Fruit fly (Drosophila melanogaster) whole organism, embryonic: Measurements from ENCODE around the gene Rab23.
A peak's percentile ranks its signal among the peaks of the same experiment; 100 is the strongest.

Experiments used
- Atf-2 ChIP-seq: fragments of 200-800 bp; sonication (Bioruptor generic); optimal IDR thresholded peaks from 2 replicates; lab custom pipeline; 2016; ENCODE audit warnings: missing biosample characterization, missing genetic modification characterization
- BtbVII ChIP-seq: fragments of 200-800 bp; sonication (Bioruptor generic); optimal IDR thresholded peaks from 3 replicates; lab custom pipeline; 2017; ENCODE audit warnings: missing biosample characterization, mild to moderate bottlenecking, missing genetic modification characterization
- CG12155 ChIP-seq: fragments of 200-800 bp; sonication (Bioruptor generic); optimal IDR thresholded peaks from 3 replicates; lab custom pipeline; 2016; ENCODE audit warnings: missing biosample characterization, missing genetic modification characterization
- CG12391 ChIP-seq: fragments of 200-800 bp; sonication (Bioruptor generic); optimal IDR thresholded peaks from 3 replicates; lab custom pipeline; 2018; ENCODE audit warnings: missing biosample characterization, mild to moderate bottlenecking, missing genetic modification characterization, moderate library complexity
- CG12744 ChIP-seq: fragments of 200-800 bp; sonication (Bioruptor generic); optimal IDR thresholded peaks from 2 replicates; lab custom pipeline; 2016; ENCODE audit warnings: missing biosample characterization, missing genetic modification characterization
- CG12769 ChIP-seq: fragments of 200-800 bp; sonication (Bioruptor generic); optimal IDR thresholded peaks from 2 replicates; lab custom pipeline; 2019; ENCODE audit warnings: missing biosample characterization, mild to moderate bottlenecking, missing genetic modification characterization, moderate library complexity
- CG13287 ChIP-seq: fragments of 200-800 bp; sonication (Bioruptor generic); IDR thresholded peaks from 2 replicates; pipeline ENCODE4 v1.3.6; 2022; ENCODE audit warnings: missing biosample characterization, missing genetic modification characterization; ENCODE audit not compliant: partially characterized antibody
- CG14441 ChIP-seq: fragments of 200-800 bp; sonication (Bioruptor generic); IDR thresholded peaks from 2 replicates; pipeline ENCODE4 v1.3.6; 2022; ENCODE audit warnings: missing biosample characterization, missing genetic modification characterization
- CG15514 ChIP-seq: fragments of 200-800 bp; sonication (Bioruptor generic); optimal IDR thresholded peaks from 3 replicates; lab custom pipeline; 2017; ENCODE audit warnings: missing biosample characterization, missing genetic modification characterization, mild to moderate bottlenecking, moderate library complexity, missing genetic modification reagents
- CG15696 ChIP-seq: fragments of 200-800 bp; sonication (Bioruptor generic); optimal IDR thresholded peaks from 2 replicates; lab custom pipeline; 2019; ENCODE audit warnings: missing biosample characterization, mild to moderate bottlenecking, missing genetic modification characterization, moderate library complexity
- CG16813 ChIP-seq: fragments of 200-800 bp; sonication (Bioruptor generic); IDR thresholded peaks from 3 replicates; pipeline ENCODE4 v1.3.6; 2022; ENCODE audit warnings: missing biosample characterization, missing genetic modification characterization; ENCODE audit not compliant: partially characterized antibody
- CG17186 ChIP-seq: fragments of 200-800 bp; sonication (Bioruptor generic); optimal IDR thresholded peaks from 3 replicates; lab custom pipeline; 2017; ENCODE audit warnings: missing biosample characterization, missing genetic modification reagents, missing genetic modification characterization
- CG2199 ChIP-seq: fragments of 200-800 bp; sonication (Bioruptor generic); IDR thresholded peaks from 3 replicates; pipeline ENCODE4 v1.3.6; 2022; ENCODE audit warnings: missing biosample characterization, missing genetic modification characterization
- CG3163 ChIP-seq: fragments of 200-800 bp; sonication (Bioruptor generic); optimal IDR thresholded peaks from 3 replicates; lab custom pipeline; 2016; ENCODE audit warnings: missing biosample characterization, missing genetic modification characterization
- CG32532 ChIP-seq: fragments of 200-800 bp; sonication (Bioruptor generic); IDR thresholded peaks from 2 replicates; pipeline ENCODE4 v1.3.6; 2022; ENCODE audit warnings: missing biosample characterization, missing genetic modification characterization
- CG34224 ChIP-seq: fragments of 200-800 bp; sonication (Bioruptor generic); IDR thresholded peaks from 3 replicates; pipeline ENCODE4 v1.3.6; 2022; ENCODE audit warnings: missing biosample characterization, missing genetic modification characterization; ENCODE audit not compliant: partially characterized antibody
- CG34376 ChIP-seq: fragments of 200-800 bp; sonication (Bioruptor generic); optimal IDR thresholded peaks from 2 replicates; lab custom pipeline; 2018; ENCODE audit warnings: missing biosample characterization, mild to moderate bottlenecking, missing genetic modification characterization
- CG4707 ChIP-seq: fragments of 200-800 bp; sonication (Bioruptor generic); optimal IDR thresholded peaks from 2 replicates; lab custom pipeline; 2018; ENCODE audit warnings: missing biosample characterization, mild to moderate bottlenecking, missing genetic modification characterization, moderate library complexity
- CG6683 ChIP-seq: fragments of 200-800 bp; sonication (Bioruptor generic); optimal IDR thresholded peaks from 2 replicates; lab custom pipeline; 2017; ENCODE audit warnings: missing biosample characterization, mild to moderate bottlenecking, missing genetic modification characterization, missing genetic modification reagents
- CG7987 ChIP-seq: fragments of 200-800 bp; sonication (Bioruptor generic); optimal IDR thresholded peaks from 2 replicates; lab custom pipeline; 2018; ENCODE audit warnings: missing biosample characterization, mild to moderate bottlenecking, missing genetic modification characterization, moderate library complexity
- Dip2 ChIP-seq: fragments of 200-800 bp; sonication (Bioruptor generic); IDR thresholded peaks from 2 replicates; pipeline ENCODE4 v1.3.6; 2022; ENCODE audit warnings: missing biosample characterization, missing genetic modification characterization
- Doc2 ChIP-seq: fragments of 200-800 bp; sonication (Bioruptor generic); IDR thresholded peaks from 2 replicates; pipeline ENCODE4 v1.3.6; 2022; ENCODE audit warnings: missing biosample characterization, missing genetic modification characterization
- Dp ChIP-seq: fragments of 200-800 bp; sonication (Bioruptor generic); optimal IDR thresholded peaks from 2 replicates; lab custom pipeline; 2018; ENCODE audit warnings: missing biosample characterization, mild to moderate bottlenecking, missing genetic modification characterization, moderate library complexity
- E2f1 ChIP-seq: fragments of 200-800 bp; sonication (Bioruptor generic); IDR thresholded peaks from 2 replicates; pipeline ENCODE4 v1.3.6; 2022; ENCODE audit warnings: missing biosample characterization, missing genetic modification characterization
- H15 ChIP-seq: fragments of 200-800 bp; sonication (Bioruptor generic); IDR thresholded peaks from 3 replicates; pipeline ENCODE4 v1.3.6; 2022; ENCODE audit warnings: missing biosample characterization, missing genetic modification characterization
- HmgD ChIP-seq: fragments of 200-800 bp; sonication (Bioruptor generic); optimal IDR thresholded peaks from 3 replicates; lab custom pipeline; 2016; ENCODE audit warnings: missing biosample characterization, missing genetic modification characterization
- Hmr ChIP-seq: fragments of 200-800 bp; sonication (Bioruptor generic); optimal IDR thresholded peaks from 3 replicates; lab custom pipeline; 2017; ENCODE audit warnings: mild to moderate bottlenecking, missing biosample characterization, missing genetic modification reagents, missing genetic modification characterization
- Jarid2 ChIP-seq: fragments of 200-800 bp; sonication (Bioruptor generic); optimal IDR thresholded peaks from 3 replicates; lab custom pipeline; 2017; ENCODE audit warnings: mild to moderate bottlenecking, missing biosample characterization, missing genetic modification reagents, missing genetic modification characterization
- Lim3 ChIP-seq: fragments of 200-800 bp; sonication (Bioruptor generic); IDR thresholded peaks from 2 replicates; pipeline ENCODE4 v1.3.6; 2022; ENCODE audit warnings: missing biosample characterization, missing genetic modification characterization
- NC2α ChIP-seq: fragments of 200-800 bp; sonication (Bioruptor generic); optimal IDR thresholded peaks from 2 replicates; lab custom pipeline; 2016; ENCODE audit warnings: missing biosample characterization, missing genetic modification characterization
- Stat92E ChIP-seq, 3 experiments: fragments of >200 bp in 2 of 3; fragments of 200-800 bp in 1 of 3; sonication (Bioruptor generic) in 1 of 3; optimal IDR thresholded peaks; 2 replicates each; lab custom pipeline; 2017 to 2019; ENCODE audit warnings: missing biosample characterization in 3 of 3, missing genetic modification characterization in 3 of 3, mild to moderate bottlenecking in 1 of 3, moderate library complexity in 1 of 3
- Xrp1 ChIP-seq: fragments of 200-800 bp; sonication (Bioruptor generic); IDR thresholded peaks from 2 replicates; pipeline ENCODE4 v1.3.6; 2022; ENCODE audit warnings: missing biosample characterization, missing genetic modification characterization
- ash1 ChIP-seq: fragments of 200-800 bp; sonication (Bioruptor generic); optimal IDR thresholded peaks from 2 replicates; lab custom pipeline; 2018; ENCODE audit warnings: missing biosample characterization, mild to moderate bottlenecking, missing genetic modification characterization
- cg ChIP-seq: fragments of 200-800 bp; sonication (Bioruptor generic); optimal IDR thresholded peaks from 3 replicates; lab custom pipeline; 2019; ENCODE audit warnings: missing biosample characterization, mild to moderate bottlenecking, missing genetic modification characterization, moderate library complexity
- gfzf ChIP-seq: fragments of 200-800 bp; sonication (Bioruptor generic); optimal IDR thresholded peaks from 2 replicates; lab custom pipeline; 2016; ENCODE audit warnings: missing biosample characterization, mild to moderate bottlenecking, missing genetic modification characterization, moderate library complexity
- gro ChIP-seq: fragments of 200-800 bp; sonication (Bioruptor generic); optimal IDR thresholded peaks from 2 replicates; lab custom pipeline; 2016; ENCODE audit warnings: missing biosample characterization, missing genetic modification characterization
- jigr1 ChIP-seq: fragments of 200-800 bp; sonication (Bioruptor generic); IDR thresholded peaks from 3 replicates; pipeline ENCODE4 v1.3.6; 2022; ENCODE audit warnings: missing biosample characterization, missing genetic modification characterization
- nerfin-1 ChIP-seq: fragments of 200-800 bp; sonication (Bioruptor generic); optimal IDR thresholded peaks from 3 replicates; lab custom pipeline; 2019; ENCODE audit warnings: missing biosample characterization, mild to moderate bottlenecking, missing genetic modification characterization, moderate library complexity
- nom ChIP-seq: fragments of 200-800 bp; sonication (Bioruptor generic); optimal IDR thresholded peaks from 2 replicates; lab custom pipeline; 2017; ENCODE audit warnings: missing biosample characterization, missing genetic modification characterization, mild to moderate bottlenecking, moderate library complexity, missing genetic modification reagents
- pan ChIP-seq, 4 experiments: fragments of >200 bp in 3 of 4; fragments of 200-800 bp in 1 of 4; sonication (Bioruptor generic) in 1 of 4; optimal IDR thresholded peaks in 3 of 4; IDR thresholded peaks in 1 of 4; 2 replicates each; pipeline versions ENCODE4 v1.3.6 to Lab custom; 2017 to 2022; ENCODE audit warnings: missing biosample characterization in 2 of 4, missing genetic modification characterization in 2 of 4, mixed read lengths in 1 of 4
- row ChIP-seq: fragments of 200-800 bp; sonication (Bioruptor generic); IDR thresholded peaks from 3 replicates; pipeline ENCODE4 v1.3.6; 2022; ENCODE audit warnings: missing biosample characterization, missing genetic modification characterization
- schlank ChIP-seq: fragments of 200-800 bp; sonication (Bioruptor generic); optimal IDR thresholded peaks from 2 replicates; lab custom pipeline; 2018; ENCODE audit warnings: missing biosample characterization, mild to moderate bottlenecking, missing genetic modification characterization
- tio ChIP-seq: fragments of 200-800 bp; sonication (Bioruptor generic); optimal IDR thresholded peaks from 2 replicates; lab custom pipeline; 2017; ENCODE audit warnings: missing biosample characterization, missing genetic modification characterization, inconsistent platforms
- tll ChIP-seq, 2 experiments: fragments of 200-800 bp in 1 of 2; fragments of >200 bp in 1 of 2; sonication (Bioruptor generic) in 1 of 2; optimal IDR thresholded peaks; 2 replicates each; lab custom pipeline; 2017 to 2019; ENCODE audit warnings: missing biosample characterization in 2 of 2, missing genetic modification characterization in 2 of 2, mild to moderate bottlenecking in 1 of 2, moderate library complexity in 1 of 2
- unc-4 ChIP-seq: fragments of 200-800 bp; sonication (Bioruptor generic); IDR thresholded peaks from 2 replicates; pipeline ENCODE4 v1.3.6; 2022; ENCODE audit warnings: missing biosample characterization, missing genetic modification characterization; ENCODE audit not compliant: partially characterized antibody
- vfl ChIP-seq: fragments of 200-800 bp; sonication (Bioruptor generic); optimal IDR thresholded peaks from 2 replicates; lab custom pipeline; 2016; ENCODE audit warnings: missing biosample characterization, missing genetic modification characterization
- zen ChIP-seq: fragments of 200-800 bp; sonication (Bioruptor generic); optimal IDR thresholded peaks from 3 replicates; lab custom pipeline; 2018; ENCODE audit warnings: missing biosample characterization, mild to moderate bottlenecking, missing genetic modification characterization, moderate library complexity

Gene Rab23

DNA sequence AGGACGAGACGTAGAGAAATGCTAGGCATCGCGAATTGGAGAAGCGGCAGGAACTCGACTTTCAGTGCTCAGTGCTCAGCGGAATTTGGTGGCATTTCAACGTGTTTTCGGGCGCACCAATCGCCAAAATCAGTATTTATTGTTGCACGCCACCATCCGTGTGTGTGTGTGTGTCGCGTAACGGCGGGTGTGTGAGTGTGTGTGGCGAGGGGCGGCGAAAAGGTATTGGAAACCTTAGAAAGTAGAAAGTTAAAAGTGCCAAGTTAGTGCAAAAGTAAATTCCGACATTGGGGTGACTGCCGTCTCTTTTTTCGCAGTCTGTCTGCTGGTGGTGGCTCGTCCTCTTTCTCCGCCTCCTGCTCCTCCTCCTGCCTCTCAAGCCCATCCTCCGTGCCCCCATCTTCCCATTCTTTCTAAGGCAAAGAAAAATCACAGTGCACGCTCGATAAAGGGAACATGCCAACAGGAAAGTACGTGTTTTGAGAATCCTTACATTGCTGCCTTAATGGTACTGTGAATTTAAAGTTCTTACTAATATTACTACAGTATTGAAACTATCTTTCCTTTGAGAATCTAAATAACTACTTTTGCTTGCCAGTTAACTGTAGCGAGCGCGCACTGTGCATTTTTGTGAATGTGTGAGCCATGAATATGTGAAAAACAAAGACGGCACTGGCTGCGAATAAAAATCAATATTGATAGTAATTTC, 969 bp upstream of the Rab23 start (continued):
- 0 out of 3 replicates have a peak, but pooled peaks have one; percentile 9 for TF ChIP-seq H15 (GFP tag; lab: Robert Waterston, UW)
- TF ChIP-seq gfzf (GFP tag; lab: Kevin White, UChicago) = no peak
- TF ChIP-seq row (GFP tag; lab: Robert Waterston, UW) = peak; percentile 80
- peak; percentile 48; the same call in 1 of the 2 replicates for TF ChIP-seq Xrp1 (GFP tag; lab: Robert Waterston, UW)
- 0 out of 3 replicates have a peak, but pooled peaks have one; percentile 24 for TF ChIP-seq CG34224
- no peak for TF ChIP-seq Stat92E (GFP tag; optimal IDR thresholded peaks at IDR 0.05; lab: Kevin White, UChicago)
- TF ChIP-seq vfl (GFP tag; lab: Kevin White, UChicago) = no peak
- TF ChIP-seq schlank (tag; lab: Kevin White, UChicago) = no peak
- TF ChIP-seq CG4707 (GFP tag; lab: Kevin White, UChicago) = no peak
- no peak for TF ChIP-seq pan (optimal IDR thresholded peaks at IDR 0.05; lab: Kevin White, UChicago)
- TF ChIP-seq pan (GFP tag; optimal IDR thresholded peaks at IDR 0.05 in 1 of 2, IDR thresholded peaks at IDR 0.05 in 1 of 2) = peak in 1 of 2 experiments; percentile 51
- no peak for TF ChIP-seq CG12744
- TF ChIP-seq nom (GFP tag; lab: Kevin White, UChicago) = no peak
- no peak for TF ChIP-seq zen (tag; lab: Kevin White, UChicago)
- TF ChIP-seq unc-4 (GFP tag; lab: Robert Waterston, UW) = no peak
- peak; percentile 25 for TF ChIP-seq BtbVII (GFP tag; lab: Kevin White, UChicago)
- peak; percentile 45; the same call in 1 of the 2 replicates for TF ChIP-seq CG14441 (GFP tag; lab: Robert Waterston, UW)
- no peak for TF ChIP-seq Doc2 (GFP tag; lab: Robert Waterston, UW)
- TF ChIP-seq Dip2 (GFP tag; lab: Robert Waterston, UW) = no peak
- peak; percentile 77 for TF ChIP-seq nerfin-1 (tag; lab: Kevin White, UChicago)
- TF ChIP-seq CG7987 (GFP tag; lab: Kevin White, UChicago) = no peak
- TF ChIP-seq Dp (GFP tag; lab: Kevin White, UChicago) = no peak
- no peak for TF ChIP-seq tll (GFP tag; optimal IDR thresholded peaks at IDR 0.05; lab: Kevin White, UChicago)
- no peak for TF ChIP-seq NC2α (GFP tag; lab: Kevin White, UChicago)
- no peak for TF ChIP-seq gro (GFP tag; lab: Kevin White, UChicago)
- TF ChIP-seq CG2199 (GFP tag; lab: Robert Waterston, UW) = no peak
- TF ChIP-seq CG16813 (GFP tag; lab: Robert Waterston, UW) = no peak
- peak; percentile 29 for TF ChIP-seq CG15514 (GFP tag; lab: Kevin White, UChicago)
- peak; percentile 5 for TF ChIP-seq CG6683 (GFP tag; lab: Kevin White, UChicago)
- TF ChIP-seq CG12155 (GFP tag; lab: Kevin White, UChicago) = no peak
- TF ChIP-seq CG34376 (GFP tag; lab: Kevin White, UChicago) = no peak
- peak; percentile 9 for TF ChIP-seq tio (GFP tag; lab: Kevin White, UChicago)
- TF ChIP-seq CG15696 (tag; lab: Kevin White, UChicago) = peak; percentile 31
- TF ChIP-seq cg (GFP tag; lab: Kevin White, UChicago) = peak; percentile 60
- TF ChIP-seq CG13287 (GFP tag; lab: Robert Waterston, UW) = no peak
- no peak for TF ChIP-seq HmgD (GFP tag; lab: Kevin White, UChicago)
- no peak for TF ChIP-seq ash1
- no peak for TF ChIP-seq Lim3 (GFP tag; lab: Robert Waterston, UW)
- no peak for TF ChIP-seq Jarid2 (GFP tag; lab: Kevin White, UChicago)
- TF ChIP-seq E2f1 (GFP tag; lab: Robert Waterston, UW) = peak; percentile 40; the same call in 1 of the 2 replicates
- TF ChIP-seq CG32532 = peak; percentile 24; the same call in 1 of the 2 replicates
- no peak for TF ChIP-seq jigr1 (GFP tag; lab: Robert Waterston, UW)
- peak; percentile 75 for TF ChIP-seq CG12769 (tag; lab: Kevin White, UChicago)
- TF ChIP-seq CG3163 (GFP tag; lab: Kevin White, UChicago) = no peak
- peak; percentile 44 for TF ChIP-seq Hmr
- TF ChIP-seq Atf-2 (GFP tag; lab: Kevin White, UChicago) = no peak
- no peak for TF ChIP-seq CG17186 (GFP tag; lab: Kevin White, UChicago)
- TF ChIP-seq CG12391 (tag; lab: Kevin White, UChicago) = peak; percentile 38
